Worm (Caenorhabditis elegans) whole organism, young adult: ENCODE results near the gene acbp-8.

Experiments
- B0019.2 ChIP-seq: fragments of 200-800 bp; sonication (Bioruptor generic); conservative IDR thresholded peaks from 2 replicates; pipeline ENCODE4 v1.3.6; 2022; ENCODE audit warnings: missing genetic modification reagents, missing genetic modification characterization, missing compliant biosample characterization
- C17E4.6 ChIP-seq: fragments of 200-800 bp; sonication (Bioruptor generic); IDR thresholded peaks from 2 replicates; pipeline ENCODE4 v1.3.6; 2022; ENCODE audit warnings: missing genetic modification reagents, missing genetic modification characterization, missing compliant biosample characterization
- D2030.7 ChIP-seq: fragments of 200-800 bp; sonication (Bioruptor generic); IDR thresholded peaks from 2 replicates; pipeline ENCODE4 v1.3.6; 2022; ENCODE audit warnings: missing genetic modification reagents, missing genetic modification characterization, missing compliant biosample characterization
- F23B12.7 ChIP-seq: sonication (generic microtip); optimal IDR thresholded peaks from 2 replicates; lab custom pipeline; 2017; ENCODE audit warnings: missing genetic modification characterization, mild to moderate bottlenecking, missing compliant biosample characterization, antibody characterized with exemption, moderate library complexity; ENCODE audit not compliant: insufficient read depth
- F33H1.4 ChIP-seq: fragments of 200-800 bp; sonication (Bioruptor generic); IDR thresholded peaks from 2 replicates; pipeline ENCODE4 v1.3.6; 2022; ENCODE audit warnings: missing genetic modification reagents, missing genetic modification characterization, missing compliant biosample characterization
- F39B2.1 ChIP-seq: fragments of 200-800 bp; sonication (Bioruptor generic); IDR thresholded peaks from 2 replicates; pipeline ENCODE4 v1.3.6; 2022; ENCODE audit warnings: missing genetic modification reagents, missing genetic modification characterization, missing compliant biosample characterization
- K12H6.12 ChIP-seq: fragments of 200-800 bp; sonication (Bioruptor generic); optimal IDR thresholded peaks from 2 replicates; lab custom pipeline; 2018; ENCODE audit warnings: mild to moderate bottlenecking, missing genetic modification characterization, missing compliant biosample characterization
- Y53G8AR.9 ChIP-seq: fragments of 200-800 bp; sonication (Bioruptor generic); conservative IDR thresholded peaks from 2 replicates; pipeline ENCODE4 v1.3.6; 2022; ENCODE audit warnings: missing genetic modification reagents, missing genetic modification characterization, missing compliant biosample characterization
- Y79H2A.3 ChIP-seq: fragments of 200-800 bp; sonication (Bioruptor generic); conservative IDR thresholded peaks from 2 replicates; pipeline ENCODE4 v1.3.6; 2022; ENCODE audit warnings: missing genetic modification reagents, missing genetic modification characterization, missing compliant biosample characterization
- ZK185.1 ChIP-seq: sonication (generic microtip); optimal IDR thresholded peaks from 2 replicates; lab custom pipeline; 2016; ENCODE audit warnings: mild to moderate bottlenecking, missing genetic modification characterization, missing compliant biosample characterization; ENCODE audit not compliant: poor library complexity, severe bottlenecking
- aptf-2 ChIP-seq: fragments of 200-800 bp; sonication (Bioruptor generic); conservative IDR thresholded peaks from 2 replicates; pipeline ENCODE4 v1.3.6; 2022; ENCODE audit warnings: missing genetic modification reagents, missing genetic modification characterization, missing compliant biosample characterization
- attf-3 ChIP-seq: fragments of 200-800 bp; sonication (Bioruptor generic); conservative IDR thresholded peaks from 2 replicates; pipeline ENCODE4 v1.3.6; 2022; ENCODE audit warnings: missing genetic modification reagents, missing genetic modification characterization, missing compliant biosample characterization
- cebp-1 ChIP-seq, 2 experiments: fragments of 200-800 bp in 1 of 2; sonication (Bioruptor generic) in 1 of 2; sonication (generic microtip) in 1 of 2; IDR thresholded peaks in 1 of 2; optimal IDR thresholded peaks in 1 of 2; 2 replicates each; pipeline versions ENCODE4 v1.3.6 to Lab custom; 2017 to 2022; ENCODE audit warnings: missing compliant biosample characterization in 2 of 2, missing genetic modification characterization in 2 of 2, mild to moderate bottlenecking in 1 of 2, missing genetic modification reagents in 1 of 2, moderate library complexity in 1 of 2
- cebp-2 ChIP-seq: fragments of 200-800 bp; sonication (Bioruptor generic); IDR thresholded peaks from 2 replicates; pipeline ENCODE4 v1.3.6; 2022; ENCODE audit warnings: missing genetic modification characterization, missing compliant biosample characterization
- ceh-58 ChIP-seq: fragments of 200-800 bp; sonication (Bioruptor generic); IDR thresholded peaks from 2 replicates; pipeline ENCODE4 v1.3.6; 2022; ENCODE audit warnings: missing genetic modification characterization, missing compliant biosample characterization
- ceh-79 ChIP-seq: sonication (generic microtip); optimal IDR thresholded peaks from 2 replicates; lab custom pipeline; 2017; ENCODE audit warnings: mild to moderate bottlenecking, missing genetic modification characterization, missing compliant biosample characterization
- ceh-91 ChIP-seq: fragments of 200-800 bp; sonication (Bioruptor generic); IDR thresholded peaks from 2 replicates; pipeline ENCODE4 v1.3.6; 2022; ENCODE audit warnings: missing genetic modification reagents, missing genetic modification characterization, missing compliant biosample characterization
- chd-7 ChIP-seq: sonication (generic microtip); optimal IDR thresholded peaks from 2 replicates; lab custom pipeline; 2016; ENCODE audit warnings: mild to moderate bottlenecking, missing genetic modification characterization, moderate library complexity, missing compliant biosample characterization
- dox-1 ChIP-seq: fragments of 200-800 bp; sonication (Bioruptor generic); IDR thresholded peaks from 2 replicates; pipeline ENCODE4 v1.3.6; 2022; ENCODE audit warnings: missing genetic modification reagents, missing genetic modification characterization, missing compliant biosample characterization
- dpff-1 ChIP-seq: sonication (generic microtip); optimal IDR thresholded peaks from 2 replicates; lab custom pipeline; 2017; ENCODE audit warnings: mild to moderate bottlenecking, missing genetic modification characterization, missing compliant biosample characterization
- egl-44 ChIP-seq: fragments of 200-800 bp; sonication (Bioruptor generic); IDR thresholded peaks from 2 replicates; pipeline ENCODE4 v1.3.6; 2022; ENCODE audit warnings: missing genetic modification reagents, missing genetic modification characterization, missing compliant biosample characterization
- ekl-4 ChIP-seq: fragments of 200-800 bp; sonication (Bioruptor generic); IDR thresholded peaks from 2 replicates; pipeline ENCODE4 v1.3.6; 2022; ENCODE audit warnings: missing genetic modification reagents, missing genetic modification characterization, missing compliant biosample characterization
- ets-4 ChIP-seq: fragments of 200-800 bp; sonication (Bioruptor generic); optimal IDR thresholded peaks from 2 replicates; lab custom pipeline; 2018; ENCODE audit warnings: mild to moderate bottlenecking, missing genetic modification characterization, missing compliant biosample characterization
- gei-17 ChIP-seq: fragments of 200-800 bp; sonication (Bioruptor generic); optimal IDR thresholded peaks from 2 replicates; lab custom pipeline; 2018; ENCODE audit warnings: mild to moderate bottlenecking, missing genetic modification characterization, missing compliant biosample characterization
- hmg-1.2 ChIP-seq: fragments of 200-800 bp; sonication (Bioruptor generic); IDR thresholded peaks from 2 replicates; pipeline ENCODE4 v1.3.6; 2022; ENCODE audit warnings: missing genetic modification reagents, missing genetic modification characterization, missing compliant biosample characterization
- hsf-1 ChIP-seq: fragments of 200-800 bp; sonication (Bioruptor generic); IDR thresholded peaks from 2 replicates; pipeline ENCODE4 v1.3.6; 2022; ENCODE audit warnings: missing genetic modification reagents, missing genetic modification characterization, missing compliant biosample characterization
- let-526 ChIP-seq: fragments of 200-800 bp; sonication (Bioruptor generic); IDR thresholded peaks from 2 replicates; pipeline ENCODE4 v1.3.6; 2022; ENCODE audit warnings: missing genetic modification reagents, missing genetic modification characterization, missing compliant biosample characterization
- lin-40 ChIP-seq: sonication (generic microtip); optimal IDR thresholded peaks from 2 replicates; lab custom pipeline; 2016; ENCODE audit warnings: missing genetic modification characterization, mild to moderate bottlenecking, missing compliant biosample characterization, missing genotype, missing genetic modification reagents
- lin-54 ChIP-seq: fragments of 200-800 bp; sonication (Bioruptor generic); optimal IDR thresholded peaks from 2 replicates; lab custom pipeline; 2018; ENCODE audit warnings: mild to moderate bottlenecking, missing genetic modification characterization, missing compliant biosample characterization
- lsl-1 ChIP-seq: fragments of 200-800 bp; sonication (Bioruptor generic); optimal IDR thresholded peaks from 2 replicates; lab custom pipeline; 2018; ENCODE audit warnings: mild to moderate bottlenecking, missing genetic modification characterization, moderate library complexity, missing compliant biosample characterization
- madf-10 ChIP-seq: sonication (generic microtip); optimal IDR thresholded peaks from 2 replicates; lab custom pipeline; 2016; ENCODE audit warnings: mild to moderate bottlenecking, missing genetic modification characterization, missing compliant biosample characterization
- madf-3 ChIP-seq: fragments of 200-800 bp; sonication (Bioruptor generic); IDR thresholded peaks from 2 replicates; pipeline ENCODE4 v1.3.6; 2022; ENCODE audit warnings: missing genetic modification reagents, missing genetic modification characterization, missing compliant biosample characterization
- mel-28 ChIP-seq: sonication (generic microtip); optimal IDR thresholded peaks from 2 replicates; lab custom pipeline; 2016; ENCODE audit warnings: borderline replicate concordance, mild to moderate bottlenecking, missing genetic modification characterization, missing compliant biosample characterization
- nhr-120 ChIP-seq: fragments of 200-800 bp; sonication (Bioruptor generic); IDR thresholded peaks from 2 replicates; pipeline ENCODE4 v1.3.6; 2022; ENCODE audit warnings: missing genetic modification characterization, missing compliant biosample characterization
- nhr-179 ChIP-seq: sonication (generic microtip); optimal IDR thresholded peaks from 2 replicates; lab custom pipeline; 2016; ENCODE audit warnings: mild to moderate bottlenecking, missing genetic modification characterization, missing compliant biosample characterization
- rec-8 ChIP-seq, 2 experiments: sonication (generic microtip); optimal IDR thresholded peaks; 2 replicates each; lab custom pipeline; 2016; ENCODE audit warnings: mild to moderate bottlenecking in 2 of 2, missing genetic modification characterization in 2 of 2, missing genetic modification reagents in 2 of 2, missing genotype in 2 of 2, missing biosample characterization in 1 of 2, missing compliant biosample characterization in 1 of 2, moderate library complexity in 1 of 2
- repo-1 ChIP-seq: sonication (generic microtip); optimal IDR thresholded peaks from 2 replicates; lab custom pipeline; 2017; ENCODE audit warnings: mild to moderate bottlenecking, missing genetic modification characterization, missing compliant biosample characterization
- rpc-1 ChIP-seq, 2 experiments: fragments of 150-350 bp in 1 of 2; sonication (generic microtip) in 1 of 2; optimal IDR thresholded peaks; 2 replicates each; lab custom pipeline; 2014 to 2018; ENCODE audit warnings: missing biosample characterization in 1 of 2, missing genetic modification characterization in 1 of 2, missing genetic modification reagents in 1 of 2, missing genotype in 1 of 2
- somi-1 ChIP-seq: fragments of 200-800 bp; sonication (Bioruptor generic); optimal IDR thresholded peaks from 2 replicates; lab custom pipeline; 2018; ENCODE audit warnings: mild to moderate bottlenecking, missing genetic modification characterization, missing compliant biosample characterization
- sptf-2 ChIP-seq: fragments of 200-800 bp; sonication (Bioruptor generic); optimal IDR thresholded peaks from 2 replicates; lab custom pipeline; 2018; ENCODE audit warnings: mild to moderate bottlenecking, missing genetic modification characterization, missing compliant biosample characterization
- tlf-1 ChIP-seq: fragments of 200-800 bp; sonication (Bioruptor generic); optimal IDR thresholded peaks from 2 replicates; lab custom pipeline; 2018; ENCODE audit warnings: mild to moderate bottlenecking, missing genetic modification characterization, missing compliant biosample characterization
- unc-130 ChIP-seq: sonication (generic microtip); optimal IDR thresholded peaks from 2 replicates; lab custom pipeline; 2016; ENCODE audit warnings: missing genetic modification reagents, missing genetic modification characterization, missing compliant biosample characterization
- unc-62 ChIP-seq: fragments of 150-350 bp; optimal IDR thresholded peaks from 2 replicates; lab custom pipeline; 2014; ENCODE audit warnings: missing biosample characterization, missing genetic modification reagents, missing genetic modification characterization
- zfh-2 ChIP-seq: fragments of 200-800 bp; sonication (Bioruptor generic); conservative IDR thresholded peaks from 2 replicates; pipeline ENCODE4 v1.3.6; 2022; ENCODE audit warnings: missing genetic modification reagents, missing genetic modification characterization, missing compliant biosample characterization
- ztf-18 ChIP-seq: sonication (generic microtip); optimal IDR thresholded peaks from 2 replicates; lab custom pipeline; 2016; ENCODE audit warnings: missing genotype, mild to moderate bottlenecking, missing genetic modification characterization, missing compliant biosample characterization
- ztf-25 ChIP-seq: fragments of 200-800 bp; sonication (Bioruptor generic); IDR thresholded peaks from 2 replicates; pipeline ENCODE4 v1.3.6; 2022; ENCODE audit warnings: missing genetic modification reagents, missing genetic modification characterization, missing compliant biosample characterization
- ztf-26 ChIP-seq: sonication (generic microtip); optimal IDR thresholded peaks from 2 replicates; lab custom pipeline; 2017; ENCODE audit warnings: missing genetic modification characterization, missing compliant biosample characterization

Gene acbp-8

DNA sequence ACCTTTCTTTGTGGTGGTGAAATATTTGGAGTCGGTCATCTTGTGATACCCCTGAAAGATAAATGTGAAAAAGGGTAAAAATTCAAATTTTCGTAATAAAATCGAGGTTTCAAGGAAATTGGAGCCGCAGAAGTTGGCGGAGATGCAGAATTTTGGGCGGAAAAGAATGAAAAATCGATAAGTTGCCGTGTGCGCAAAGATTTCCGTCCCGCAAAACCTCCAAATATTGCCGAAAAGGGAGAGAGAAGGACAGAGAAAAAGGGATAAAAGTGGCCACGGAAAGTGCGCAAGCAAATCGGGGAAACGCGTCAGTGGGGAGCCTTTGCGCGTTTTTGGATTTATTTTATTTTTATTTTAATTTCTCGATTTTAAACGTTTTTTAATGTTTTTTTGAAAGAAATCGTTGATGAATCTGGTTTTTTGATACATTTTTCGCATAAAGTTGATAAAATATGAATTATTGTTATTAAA lies 31.8 kb upstream of the acbp-8 start, which contains the start of gene apb-1 (continued):
- peak; percentile 62 for TF ChIP-seq madf-10 (tag; lab: Kevin White, UChicago)
- peak; percentile 61 for TF ChIP-seq hmg-1.2
- peak; percentile 17; the same call in 1 of the 2 replicates for TF ChIP-seq C17E4.6 (GFP tag; lab: Robert Waterston, UW)
- TF ChIP-seq D2030.7 (GFP tag; lab: Robert Waterston, UW), result peak; percentile 69
- no peak for TF ChIP-seq aptf-2 (GFP tag; lab: Robert Waterston, UW)
- TF ChIP-seq gei-17, result peak; percentile 78
- TF ChIP-seq somi-1 (GFP tag; lab: Kevin White, UChicago), result no peak
- no peak for TF ChIP-seq madf-3 (GFP tag; lab: Robert Waterston, UW)
- TF ChIP-seq lsl-1 (GFP tag; lab: Kevin White, UChicago), result peak; percentile 79
- TF ChIP-seq rec-8 (tag; optimal IDR thresholded peaks at IDR 0.05; lab: Kevin White, UChicago), result no peak
- no peak for TF ChIP-seq rpc-1 (optimal IDR thresholded peaks at IDR 0.05; lab: Kevin White, UChicago)
- TF ChIP-seq rpc-1 (tag; optimal IDR thresholded peaks at IDR 0.05; lab: Kevin White, UChicago), result no peak
- no peak for TF ChIP-seq nhr-179 (tag; lab: Kevin White, UChicago)
- no peak for TF ChIP-seq Y79H2A.3 (GFP tag; lab: Robert Waterston, UW)
- peak; percentile 94 for TF ChIP-seq Y53G8AR.9
- no peak for TF ChIP-seq B0019.2 (GFP tag; lab: Robert Waterston, UW)
- TF ChIP-seq ZK185.1 (tag; lab: Kevin White, UChicago), result no peak
- no peak for TF ChIP-seq dox-1 (GFP tag; lab: Robert Waterston, UW)
- TF ChIP-seq unc-130, result no peak
- no peak; the same call in 1 of the 2 replicates for TF ChIP-seq ekl-4 (GFP tag; lab: Robert Waterston, UW)
- no peak; the same call in 1 of the 2 replicates for TF ChIP-seq attf-3
- TF ChIP-seq lin-54 (GFP tag; lab: Kevin White, UChicago), result peak; percentile 88
- peak; percentile 47; the same call in 1 of the 2 replicates for TF ChIP-seq egl-44 (GFP tag; lab: Robert Waterston, UW)
- TF ChIP-seq mel-28, result no peak
- TF ChIP-seq sptf-2, result no peak
- peak; percentile 75 for TF ChIP-seq F23B12.7 (tag; lab: Kevin White, UChicago)
- TF ChIP-seq let-526, result no peak
- TF ChIP-seq chd-7 (tag; lab: Kevin White, UChicago), result no peak
- no peak for TF ChIP-seq ets-4
- peak; percentile 77 for TF ChIP-seq K12H6.12
- no peak for TF ChIP-seq ceh-58
- TF ChIP-seq repo-1, result peak; percentile 79
- no peak for TF ChIP-seq cebp-2 (GFP tag; lab: Robert Waterston, UW)
- no peak for TF ChIP-seq nhr-120 (GFP tag; lab: Robert Waterston, UW)
- TF ChIP-seq zfh-2 (GFP tag; lab: Robert Waterston, UW), result no peak
- TF ChIP-seq lin-40 (tag; lab: Kevin White, UChicago), result peak; percentile 95
- no peak for TF ChIP-seq ceh-79
- no peak for TF ChIP-seq cebp-1 (GFP tag; IDR thresholded peaks at IDR 0.05; lab: Robert Waterston, UW)
- TF ChIP-seq cebp-1 (tag; optimal IDR thresholded peaks at IDR 0.05; lab: Kevin White, UChicago), result peak; percentile 91
- peak; percentile 56 for TF ChIP-seq ceh-91 (GFP tag; lab: Robert Waterston, UW)
- TF ChIP-seq tlf-1 (GFP tag; lab: Kevin White, UChicago), result peak; percentile 79
- TF ChIP-seq F33H1.4, result peak; percentile 87
- no peak for TF ChIP-seq unc-62 (GFP tag; lab: Kevin White, UChicago)
- no peak; the same call in 1 of the 2 replicates for TF ChIP-seq hsf-1 (GFP tag; lab: Robert Waterston, UW)
- peak; percentile 84 for TF ChIP-seq ztf-26 (tag; lab: Kevin White, UChicago)
- TF ChIP-seq dpff-1, result no peak
- no peak for TF ChIP-seq ztf-25
- peak; percentile 98 for TF ChIP-seq ztf-18 (tag; lab: Kevin White, UChicago)
- no peak for TF ChIP-seq F39B2.1 (GFP tag; lab: Robert Waterston, UW)
